Fruit fly (Drosophila melanogaster) whole organism, wandering third instar larva: ENCODE measurements around the gene Dbp21E2.

ENCODE experiments used
- foxo ChIP-seq, 2 experiments: fragments of 200-800 bp; sonication (Bioruptor generic); optimal IDR thresholded peaks; 2 replicates in 1 of 2; 3 replicates in 1 of 2; lab custom pipeline; 2016 to 2017; ENCODE audit warnings: missing biosample characterization in 2 of 2, missing genetic modification characterization in 2 of 2
- usp ChIP-seq: fragments of >200 bp; optimal IDR thresholded peaks from 2 replicates; lab custom pipeline; 2017; ENCODE audit warnings: missing biosample characterization, missing genetic modification characterization

dm6 chr2L:840716-841115 lies 29.3 kb downstream of the Dbp21E2 start:
- TF ChIP-seq usp (GFP tag; lab: Kevin White, UChicago), result no peak
- TF ChIP-seq foxo (GFP tag; optimal IDR thresholded peaks at IDR 0.05; lab: Kevin White, UChicago), result no peak
